Worm (Caenorhabditis elegans): ENCODE measurements around the gene R11A8.1.
"Not testable (repeated sequence)": the region's sequence is repeated elsewhere in the genome, so short reads cannot be mapped to it uniquely, and the experiment has no call there.

DNA sequence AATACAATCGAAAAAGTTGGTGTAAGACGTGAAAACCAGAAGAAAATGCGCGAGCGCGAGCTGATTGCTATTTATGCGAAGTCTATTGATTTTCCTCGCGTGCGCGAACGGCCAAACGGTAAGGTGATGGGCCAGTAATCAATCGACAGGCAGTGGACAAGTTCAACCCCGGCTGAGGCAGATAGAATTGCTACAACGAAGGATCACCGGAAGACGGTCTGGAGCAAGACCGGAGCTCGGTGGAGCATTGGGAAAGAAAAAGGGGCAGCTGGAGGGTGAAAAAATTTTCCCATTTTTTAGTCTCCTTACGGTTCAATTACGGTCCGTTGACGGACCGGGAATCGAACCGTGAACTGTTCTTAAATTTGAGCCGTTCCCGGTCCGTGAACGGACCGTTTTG is 33.6 kb downstream of the R11A8.1 start:
- TF ChIP-seq snpc-4 (GFP tag; optimal IDR thresholded peaks at IDR 0.05); snpc-4 (tag; optimal IDR thresholded peaks at IDR 0.05); mes-4 (tag; optimal IDR thresholded peaks at IDR 0.05); F23B12.7 (tag; optimal IDR thresholded peaks at IDR 0.05; ENCODE audit: insufficient read depth); F55B11.4 (tag; optimal IDR thresholded peaks at IDR 0.05; ENCODE audit: borderline replicate concordance, insufficient read depth); ztf-26 (tag; optimal IDR thresholded peaks at IDR 0.05): not testable (repeated sequence)
